Worm (Caenorhabditis elegans): Measurements from ENCODE around the gene mfsd-13.2.

The mfsd-13.2 gene

ce11 chrII:7200051-7200599, 34.5 kb upstream of the mfsd-13.2 start, which contains the start of gene pcrg-1 (continued):
- TF ChIP-seq dpl-1 (GFP tag; optimal IDR thresholded peaks at IDR 0.05) (no peak), chd-7 (tag; optimal IDR thresholded peaks at IDR 0.05) (peak; percentile 93), fkh-3 (tag; optimal IDR thresholded peaks at IDR 0.05) (peak; percentile 68), madf-6 (GFP tag; IDR thresholded peaks at IDR 0.05) (peak; percentile 81), snpc-1.3 (tag; optimal IDR thresholded peaks at IDR 0.05; ENCODE audit: insufficient read depth) (peak; percentile 79), C17E4.6 (GFP tag; IDR thresholded peaks at IDR 0.05) (peak; percentile 77), somi-1 (GFP tag; optimal IDR thresholded peaks at IDR 0.05) (peak; percentile 80), bed-1 (GFP tag; IDR thresholded peaks at IDR 0.05) (peak; percentile 80; the same call in 1 of the 2 replicates), hsf-1 (GFP tag; IDR thresholded peaks at IDR 0.05) (peak; percentile 65), D2030.7 (GFP tag; IDR thresholded peaks at IDR 0.05) (peak; percentile 78), Y79H2A.3 (GFP tag; conservative IDR thresholded peaks at IDR 0.05) (no peak), F55B11.4 (tag; optimal IDR thresholded peaks at IDR 0.05; ENCODE audit: borderline replicate concordance, insufficient read depth) (no peak), snpc-1.1 (tag; optimal IDR thresholded peaks at IDR 0.05; ENCODE audit: insufficient read depth) (peak; percentile 95), sdz-38 (tag; optimal IDR thresholded peaks at IDR 0.05) (peak; percentile 28), atf-7 (tag; optimal IDR thresholded peaks at IDR 0.05) (peak; percentile 56), die-1 (tag; optimal IDR thresholded peaks at IDR 0.05) (peak; percentile 91), ekl-4 (GFP tag; IDR thresholded peaks at IDR 0.05) (peak; percentile 83), ztf-18 (tag; optimal IDR thresholded peaks at IDR 0.05) (peak; percentile 84), ceh-91 (GFP tag; IDR thresholded peaks at IDR 0.05) (0 out of 2 replicates have a peak, but pooled peaks have one; percentile 41), rpc-1 (optimal IDR thresholded peaks at IDR 0.05) (peak; percentile 87), rpc-1 (tag; optimal IDR thresholded peaks at IDR 0.05) (peak; percentile 84), zfh-2 (GFP tag; conservative IDR thresholded peaks at IDR 0.05) (no peak), hmg-20 (GFP tag; IDR thresholded peaks at IDR 0.05) (peak; percentile 61; the same call in 1 of the 2 replicates), ets-4 (GFP tag; optimal IDR thresholded peaks at IDR 0.05) (peak; percentile 73), aptf-3 (GFP tag; IDR thresholded peaks at IDR 0.05) (0 out of 2 replicates have a peak, but pooled peaks have one; percentile 73), lir-1 (GFP tag; conservative IDR thresholded peaks at IDR 0.05) (0 out of 2 replicates have a peak, but pooled peaks have one; percentile 40), lin-40 (tag; optimal IDR thresholded peaks at IDR 0.05) (peak; percentile 76), F52B5.7 (tag; optimal IDR thresholded peaks at IDR 0.05) (peak; percentile 93), mes-4 (tag; optimal IDR thresholded peaks at IDR 0.05) (peak; percentile 83), efl-1 (GFP tag; optimal IDR thresholded peaks at IDR 0.05) (no peak), attf-5 (GFP tag; optimal IDR thresholded peaks at IDR 0.05) (peak; percentile 70), hmg-1.2 (GFP tag; IDR thresholded peaks at IDR 0.05) (peak; percentile 92), lin-35 (GFP tag; optimal IDR thresholded peaks at IDR 0.05) (peak in 1 of 3 experiments; percentile 59), ztf-28 (GFP tag; IDR thresholded peaks at IDR 0.05) (no peak), B0336.3 (GFP tag; IDR thresholded peaks at IDR 0.05) (peak; percentile 89), ztf-3 (GFP tag; optimal IDR thresholded peaks at IDR 0.05) (peak; percentile 20), ceh-58 (GFP tag; IDR thresholded peaks at IDR 0.05) (0 out of 2 replicates have a peak, but pooled peaks have one; percentile 7), tbp1 (GFP tag; optimal IDR thresholded peaks at IDR 0.05) (peak; percentile 87), pbrm-1 (GFP tag; IDR thresholded peaks at IDR 0.05) (no peak; the same call in 1 of the 2 replicates), Y53G8AR.9 (GFP tag; conservative IDR thresholded peaks at IDR 0.05) (peak; percentile 80), ztf-25 (GFP tag; IDR thresholded peaks at IDR 0.05) (peak; percentile 80), ceh-27 (GFP tag; optimal IDR thresholded peaks at IDR 0.05) (peak; percentile 89), cebp-1 (GFP tag; IDR thresholded peaks at IDR 0.05) (peak; percentile 22; the same call in 1 of the 2 replicates), cebp-1 (tag; optimal IDR thresholded peaks at IDR 0.05) (no peak), tbx-9 (tag; optimal IDR thresholded peaks at IDR 0.05; ENCODE audit: borderline replicate concordance) (no peak), repo-1 (tag; optimal IDR thresholded peaks at IDR 0.05) (peak; percentile 87), Y67H2A.10 (GFP tag; conservative IDR thresholded peaks at IDR 0.05) (no peak), egl-44 (GFP tag; IDR thresholded peaks at IDR 0.05) (peak; percentile 80; the same call in 1 of the 2 replicates)
